Worm (Caenorhabditis elegans): ENCODE data around the gene clec-254.

ce11 chrV:18753036-18753435, 1.2 kb downstream of the clec-254 start, which contains the start of gene F11D11.6:
- TF ChIP-seq mab-5 (tag; optimal IDR thresholded peaks at IDR 0.05) (no peak), ham-2 (GFP tag; optimal IDR thresholded peaks at IDR 0.05) (no peak), nhr-237 (tag; optimal IDR thresholded peaks at IDR 0.05) (no peak), nhr-28 (tag; optimal IDR thresholded peaks at IDR 0.05) (no peak), unc-39 (tag; optimal IDR thresholded peaks at IDR 0.05) (no peak), snpc-4 (tag; optimal IDR thresholded peaks at IDR 0.05) (no peak), pha-4 (tag; optimal IDR thresholded peaks at IDR 0.05) (no peak), ces-1 (GFP tag; optimal IDR thresholded peaks at IDR 0.05) (no peak), ztf-11 (tag; optimal IDR thresholded peaks at IDR 0.05) (no peak), lin-13 (tag; optimal IDR thresholded peaks at IDR 0.05) (no peak), elt-3 (tag; optimal IDR thresholded peaks at IDR 0.05) (no peak), lsy-2 (tag; optimal IDR thresholded peaks at IDR 0.05) (no peak), nhr-12 (tag; optimal IDR thresholded peaks at IDR 0.05) (no peak)

Data from whole organism, mixed stage, embryonic.